Fruit fly (Drosophila melanogaster): ENCODE data around the gene CG31624.

CG31624 gene

DNA sequence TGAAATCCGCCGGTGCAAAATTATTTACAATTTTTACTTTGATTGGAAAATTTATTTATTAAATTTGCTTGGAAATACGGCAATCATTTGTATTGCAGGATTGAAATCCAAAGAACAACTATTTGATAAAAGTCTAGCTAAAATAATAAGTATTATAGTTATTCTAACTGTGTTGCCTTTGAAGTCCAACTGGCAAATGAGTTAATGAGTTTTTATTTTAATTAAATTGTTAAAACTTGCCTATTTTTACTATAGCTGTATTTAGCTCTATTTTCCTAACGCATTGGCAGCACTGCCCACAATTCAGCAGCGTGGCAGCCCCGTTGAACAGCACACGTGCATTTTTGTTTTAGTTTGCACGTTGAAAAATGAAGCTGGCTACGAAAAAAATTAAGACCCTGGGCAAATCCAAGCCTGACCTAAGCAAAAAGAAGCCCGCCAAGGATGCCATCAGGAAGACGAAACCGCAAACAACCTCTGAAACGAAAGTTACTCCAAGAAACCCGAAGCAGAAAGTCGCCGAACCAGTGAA is 36.8 kb downstream of the CG31624 start, which contains the start of gene Noc2 (continued):
- TF ChIP-seq dsx (GFP tag; optimal IDR thresholded peaks at IDR 0.05; ENCODE audit: poor library complexity, severe bottlenecking) (no peak), Sox102F (GFP tag; optimal IDR thresholded peaks at IDR 0.05) (no peak), CG6808 (GFP tag; optimal IDR thresholded peaks at IDR 0.05) (peak; percentile 48), topi (GFP tag; optimal IDR thresholded peaks at IDR 0.05) (peak; percentile 37)

DNA sequence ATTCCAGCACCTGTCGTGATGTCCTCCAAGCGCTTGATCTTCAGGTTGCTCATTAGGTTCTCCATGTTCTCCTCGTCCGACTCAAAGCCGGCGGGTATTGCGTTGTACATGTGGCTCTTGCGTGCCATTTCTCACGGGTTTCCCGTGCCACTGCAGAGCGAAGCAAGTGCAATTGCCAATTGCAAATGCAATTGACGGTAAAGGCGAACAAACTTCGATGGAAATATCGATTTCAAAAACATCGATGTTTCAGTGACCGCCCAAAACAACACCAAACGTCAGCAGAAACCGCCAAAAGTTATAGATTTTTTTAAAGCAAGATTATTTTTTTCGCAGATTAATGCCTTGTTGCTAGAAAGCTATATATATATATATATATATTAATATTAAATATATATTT is 37.3 kb downstream of the CG31624 start, which contains the start of gene Nbr:
Nbr (minus strand) TSS at position 209 of the 400 bp plus-strand sequence.
- no peak for TF ChIP-seq vri (GFP tag; optimal IDR thresholded peaks at IDR 0.05)
- no peak for TF ChIP-seq dsx (GFP tag; optimal IDR thresholded peaks at IDR 0.05; ENCODE audit: poor library complexity, severe bottlenecking)
- TF ChIP-seq CG6163 (GFP tag; IDR thresholded peaks at IDR 0.05) = 0 out of 3 replicates have a peak, but pooled peaks have one; percentile 14

DNA sequence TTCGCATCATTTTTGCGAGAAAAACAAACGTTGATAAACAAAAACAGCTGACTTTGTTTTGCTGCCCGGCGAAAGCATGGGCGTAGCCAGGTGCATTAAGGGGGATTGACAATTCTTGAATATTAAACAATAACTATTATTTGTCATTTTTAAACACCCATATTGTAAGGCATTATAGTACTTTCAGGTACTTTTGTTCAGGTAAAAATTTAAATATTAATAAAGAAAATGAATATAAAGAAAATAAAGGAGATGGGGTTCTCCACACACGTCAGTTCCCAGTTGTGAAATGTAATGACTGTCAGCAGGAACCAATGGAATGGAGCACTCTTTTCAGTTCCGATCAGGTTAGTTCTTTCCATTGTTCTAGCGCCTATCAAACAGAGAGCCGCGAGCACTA is 41.6 kb downstream of the CG31624 start, which contains the start of the genes Coq3 and Pld3:
Coq3 (minus strand) TSS at position 58 of the 400 bp plus-strand sequence.
Pld3 (plus strand) TSS at position 294 of the 400 bp plus-strand sequence.
- peak; percentile 93 for TF ChIP-seq Eip93F (GFP tag; optimal IDR thresholded peaks at IDR 0.05)
- TF ChIP-seq CG4318 (GFP tag; optimal IDR thresholded peaks at IDR 0.05) = peak; percentile 85
- TF ChIP-seq Sox102F (GFP tag; optimal IDR thresholded peaks at IDR 0.05) = peak; percentile 96
- peak; percentile 96 for TF ChIP-seq CG10631 (GFP tag; optimal IDR thresholded peaks at IDR 0.05)
- peak; percentile 88; the same call in 2 of the 3 replicates for TF ChIP-seq CG8119 (GFP tag; IDR thresholded peaks at IDR 0.05)
- peak; percentile 92 for TF ChIP-seq CG11762 (GFP tag; optimal IDR thresholded peaks at IDR 0.05; ENCODE audit: insufficient read depth)
- TF ChIP-seq esn (GFP tag; optimal IDR thresholded peaks at IDR 0.05) = peak; percentile 97
- TF ChIP-seq Blimp-1 (GFP tag; optimal IDR thresholded peaks at IDR 0.05) = peak; percentile 76
- peak; percentile 94 for TF ChIP-seq CG6163 (GFP tag; IDR thresholded peaks at IDR 0.05)
- peak; percentile 87 for TF ChIP-seq CG6854 (GFP tag; optimal IDR thresholded peaks at IDR 0.05)
- peak; percentile 93 for TF ChIP-seq cyc (GFP tag; optimal IDR thresholded peaks at IDR 0.05)
- peak; percentile 80 for TF ChIP-seq CG9139 (GFP tag; optimal IDR thresholded peaks at IDR 0.05)
- TF ChIP-seq CG1621 (tag; optimal IDR thresholded peaks at IDR 0.05) = peak; percentile 87
- TF ChIP-seq Hr39 (GFP tag; optimal IDR thresholded peaks at IDR 0.05) = peak; percentile 94
- TF ChIP-seq salr (GFP tag; optimal IDR thresholded peaks at IDR 0.05) = peak; percentile 82 to 91
- TF ChIP-seq CG6792 (GFP tag; optimal IDR thresholded peaks at IDR 0.05) = peak; percentile 94
- TF ChIP-seq spab (GFP tag; optimal IDR thresholded peaks at IDR 0.05) = peak; percentile 82
- TF ChIP-seq eg (GFP tag; IDR thresholded peaks at IDR 0.05) = peak; percentile 95
- TF ChIP-seq acj6 (GFP tag; optimal IDR thresholded peaks at IDR 0.05) = peak; percentile 97
- TF ChIP-seq vri (GFP tag; optimal IDR thresholded peaks at IDR 0.05) = peak; percentile 94
- TF ChIP-seq CG3032 (tag; optimal IDR thresholded peaks at IDR 0.05) = peak; percentile 93
- peak; percentile 96 for TF ChIP-seq CG3919 (GFP tag; optimal IDR thresholded peaks at IDR 0.05)
- TF ChIP-seq net (GFP tag; optimal IDR thresholded peaks at IDR 0.05) = peak; percentile 95
- TF ChIP-seq CG7368 (GFP tag; optimal IDR thresholded peaks at IDR 0.05) = peak; percentile 93
- peak; percentile 96 for TF ChIP-seq Sox14 (GFP tag; optimal IDR thresholded peaks at IDR 0.05)
- TF ChIP-seq Smox (GFP tag; optimal IDR thresholded peaks at IDR 0.05) = peak; percentile 95
- peak; percentile 85 for TF ChIP-seq CG11902 (GFP tag; optimal IDR thresholded peaks at IDR 0.05)
- peak; percentile 52 for TF ChIP-seq Hr38 (GFP tag; optimal IDR thresholded peaks at IDR 0.05)
- TF ChIP-seq ss (GFP tag; optimal IDR thresholded peaks at IDR 0.05) = peak; percentile 78 to 89
- peak; percentile 89 for TF ChIP-seq CG10669 (GFP tag; optimal IDR thresholded peaks at IDR 0.05)
- peak; percentile 88 for TF ChIP-seq Gug (GFP tag; IDR thresholded peaks at IDR 0.05)
- TF ChIP-seq fd85E (GFP tag; optimal IDR thresholded peaks at IDR 0.05) = peak; percentile 74
- peak; percentile 97 for TF ChIP-seq OdsH (GFP tag; optimal IDR thresholded peaks at IDR 0.05)
- peak; percentile 94 for TF ChIP-seq lz (GFP tag; optimal IDR thresholded peaks at IDR 0.05)
- TF ChIP-seq CG8632 (GFP tag; optimal IDR thresholded peaks at IDR 0.05) = peak; percentile 95
- peak; percentile 90 for TF ChIP-seq CG8319 (GFP tag; optimal IDR thresholded peaks at IDR 0.05)
- peak; percentile 80 for TF ChIP-seq fkh (GFP tag; optimal IDR thresholded peaks at IDR 0.05)
- peak; percentile 84 for TF ChIP-seq Sox15 (GFP tag; optimal IDR thresholded peaks at IDR 0.05)
- peak; percentile 87 for TF ChIP-seq dac (GFP tag; optimal IDR thresholded peaks at IDR 0.05)
- TF ChIP-seq Ets96B (tag; optimal IDR thresholded peaks at IDR 0.05) = peak; percentile 91
- TF ChIP-seq achi (GFP tag; optimal IDR thresholded peaks at IDR 0.05) = peak; percentile 98
- peak; percentile 88 for TF ChIP-seq dsx (GFP tag; optimal IDR thresholded peaks at IDR 0.05; ENCODE audit: poor library complexity, severe bottlenecking)
- peak; percentile 90 for TF ChIP-seq Ets21C (GFP tag; optimal IDR thresholded peaks at IDR 0.05)
